Worm (Caenorhabditis elegans) whole organism, L3 larva: ENCODE data around the gene Y105C5A.8.

Experiments
- R02D3.7 ChIP-seq: fragments of 150-350 bp; optimal IDR thresholded peaks from 2 replicates; lab custom pipeline; 2014; ENCODE audit warnings: missing biosample characterization, missing genetic modification characterization
- aly-2 ChIP-seq: fragments of 150-350 bp; optimal IDR thresholded peaks from 2 replicates; lab custom pipeline; 2014; ENCODE audit warnings: missing biosample characterization, missing genetic modification characterization
- ama-1 ChIP-seq: fragments of 150-350 bp; optimal IDR thresholded peaks from 2 replicates; lab custom pipeline; 2018
- ceh-16 ChIP-seq: sonication (generic microtip); optimal IDR thresholded peaks from 2 replicates; lab custom pipeline; 2017; ENCODE audit warnings: missing biosample characterization, missing genetic modification characterization
- ceh-28 ChIP-seq: fragments of 150-350 bp; optimal IDR thresholded peaks from 2 replicates; lab custom pipeline; 2014; ENCODE audit warnings: missing biosample characterization, missing genetic modification reagents, missing genetic modification characterization
- ceh-82 ChIP-seq: fragments of 150-350 bp; optimal IDR thresholded peaks from 2 replicates; lab custom pipeline; 2014; ENCODE audit warnings: missing biosample characterization, missing genetic modification characterization
- egl-27 ChIP-seq: sonication (generic microtip); optimal IDR thresholded peaks from 4 replicates; lab custom pipeline; 2017; ENCODE audit warnings: missing biosample characterization, missing genetic modification reagents, missing genetic modification characterization
- egl-5 ChIP-seq: fragments of 150-350 bp; optimal IDR thresholded peaks from 2 replicates; lab custom pipeline; 2017; ENCODE audit warnings: missing biosample characterization, missing genetic modification reagents, missing genetic modification characterization, inconsistent platforms
- elt-1 ChIP-seq: fragments of 150-350 bp; optimal IDR thresholded peaks from 2 replicates; lab custom pipeline; 2014; ENCODE audit warnings: missing biosample characterization, missing genetic modification characterization
- elt-2 ChIP-seq: sonication (generic microtip); optimal IDR thresholded peaks from 2 replicates; lab custom pipeline; 2016; ENCODE audit warnings: missing genetic modification reagents, mild to moderate bottlenecking, missing genetic modification characterization, missing compliant biosample characterization
- elt-3 ChIP-seq, 3 experiments: fragments of 150-350 bp in 1 of 3; sonication (generic microtip) in 2 of 3; optimal IDR thresholded peaks; 2 replicates in 2 of 3; 4 replicates in 1 of 3; lab custom pipeline; 2014 to 2017; ENCODE audit warnings: missing biosample characterization in 3 of 3, missing genetic modification characterization in 3 of 3
- fkh-10 ChIP-seq: sonication (generic microtip); optimal IDR thresholded peaks from 2 replicates; lab custom pipeline; 2017; ENCODE audit warnings: missing biosample characterization, missing genetic modification reagents, missing genetic modification characterization
- hmg-11 ChIP-seq: sonication (generic microtip); optimal IDR thresholded peaks from 2 replicates; lab custom pipeline; 2016; ENCODE audit warnings: missing genetic modification characterization, missing compliant biosample characterization
- jun-1 ChIP-seq: fragments of 150-350 bp; optimal IDR thresholded peaks from 2 replicates; lab custom pipeline; 2014; ENCODE audit warnings: missing biosample characterization, missing genetic modification reagents, missing genetic modification characterization
- lin-15B ChIP-seq: fragments of 150-350 bp; optimal IDR thresholded peaks from 2 replicates; lab custom pipeline; 2014; ENCODE audit warnings: missing biosample characterization, missing genetic modification characterization
- lin-39 ChIP-seq: fragments of 150-350 bp; optimal IDR thresholded peaks from 2 replicates; lab custom pipeline; 2018; ENCODE audit warnings: missing biosample characterization, missing genetic modification reagents, missing genetic modification characterization
- lsy-12 ChIP-seq: sonication (generic microtip); optimal IDR thresholded peaks from 2 replicates; lab custom pipeline; 2016; ENCODE audit warnings: mild to moderate bottlenecking, missing genetic modification characterization, missing compliant biosample characterization
- mdl-1 ChIP-seq: fragments of 150-350 bp; optimal IDR thresholded peaks from 2 replicates; lab custom pipeline; 2014; ENCODE audit warnings: missing biosample characterization, missing genetic modification characterization
- nfya-1 ChIP-seq: sonication (generic microtip); optimal IDR thresholded peaks from 2 replicates; lab custom pipeline; 2017; ENCODE audit warnings: missing genetic modification characterization, mild to moderate bottlenecking, missing compliant biosample characterization, antibody characterized with exemption, moderate library complexity; ENCODE audit not compliant: insufficient read depth
- nhr-11 ChIP-seq: fragments of 150-350 bp; optimal IDR thresholded peaks from 2 replicates; lab custom pipeline; 2014; ENCODE audit warnings: missing biosample characterization, missing genetic modification characterization
- nhr-23 ChIP-seq: fragments of 150-350 bp; optimal IDR thresholded peaks from 2 replicates; lab custom pipeline; 2014; ENCODE audit warnings: missing biosample characterization, missing genetic modification reagents, missing genetic modification characterization
- nhr-25 ChIP-seq: sonication (generic microtip); optimal IDR thresholded peaks from 2 replicates; lab custom pipeline; 2017; ENCODE audit warnings: missing biosample characterization, missing genetic modification characterization
- nhr-43 ChIP-seq: sonication (generic microtip); optimal IDR thresholded peaks from 2 replicates; lab custom pipeline; 2016; ENCODE audit warnings: mild to moderate bottlenecking, missing genetic modification characterization, missing compliant biosample characterization; ENCODE audit not compliant: poor library complexity, severe bottlenecking
- nhr-76 ChIP-seq: fragments of 150-350 bp; sonication (generic microtip); optimal IDR thresholded peaks from 5 replicates; lab custom pipeline; 2014; ENCODE audit warnings: missing biosample characterization, missing genetic modification characterization
- nhr-77 ChIP-seq: fragments of 150-350 bp; optimal IDR thresholded peaks from 2 replicates; lab custom pipeline; 2014; ENCODE audit warnings: missing biosample characterization, missing genetic modification characterization
- pha-4 ChIP-seq: fragments of 150-350 bp; optimal IDR thresholded peaks from 2 replicates; lab custom pipeline; 2014; ENCODE audit warnings: missing biosample characterization, missing genetic modification reagents, missing genetic modification characterization
- pqm-1 ChIP-seq: fragments of 150-350 bp; optimal IDR thresholded peaks from 2 replicates; lab custom pipeline; 2017; ENCODE audit warnings: missing biosample characterization, missing genetic modification characterization, inconsistent platforms
- skn-1 ChIP-seq: fragments of 150-350 bp; optimal IDR thresholded peaks from 2 replicates; lab custom pipeline; 2014; ENCODE audit warnings: missing biosample characterization, missing genetic modification characterization
- snpc-4 ChIP-seq: fragments of 150-350 bp; optimal IDR thresholded peaks from 2 replicates; lab custom pipeline; 2014; ENCODE audit warnings: missing biosample characterization, missing genetic modification characterization
- tbx-2 ChIP-seq: sonication (generic microtip); optimal IDR thresholded peaks from 2 replicates; lab custom pipeline; 2016; ENCODE audit warnings: mild to moderate bottlenecking, missing genetic modification characterization, missing compliant biosample characterization
- unc-62 ChIP-seq: fragments of 150-350 bp; sonication (generic microtip); optimal IDR thresholded peaks from 4 replicates; lab custom pipeline; 2014; ENCODE audit warnings: missing biosample characterization, missing genetic modification reagents, missing genetic modification characterization
- zag-1 ChIP-seq: fragments of 150-350 bp; optimal IDR thresholded peaks from 2 replicates; lab custom pipeline; 2014; ENCODE audit warnings: missing biosample characterization, missing genetic modification characterization

Gene Y105C5A.8

ce11 chrIV:15616971-15617370 lies at the start of gene Y105C5A.8:
Gene Y105C5A.8, minus strand, starts transcription at chrIV:15617071.
- no peak for TF ChIP-seq unc-62 (GFP tag; lab: Kevin White, UChicago)
- TF ChIP-seq nhr-76 (tag; lab: Kevin White, UChicago), result no peak
- TF ChIP-seq mdl-1 (tag; lab: Kevin White, UChicago), result no peak
- TF ChIP-seq egl-27 (tag; lab: Kevin White, UChicago), result no peak
- TF ChIP-seq egl-5 (tag; lab: Kevin White, UChicago), result no peak
- TF ChIP-seq pha-4 (tag; lab: Kevin White, UChicago), result no peak
- TF ChIP-seq elt-3 (tag; optimal IDR thresholded peaks at IDR 0.05; lab: Kevin White, UChicago), result no peak
- no peak for TF ChIP-seq lsy-12 (tag; lab: Kevin White, UChicago)
- no peak for TF ChIP-seq ceh-16

- TF ChIP-seq nhr-25 (tag; lab: Kevin White, UChicago), result no peak
- no peak for TF ChIP-seq hmg-11
- no peak for TF ChIP-seq nhr-43 (tag; lab: Kevin White, UChicago)
- TF ChIP-seq unc-62 (GFP tag; lab: Kevin White, UChicago), result no peak
- TF ChIP-seq ama-1, result no peak
Observed at ce11 chrIV:15658444-15658843, 41.6 kb upstream of the Y105C5A.8 start.

- no peak for TF ChIP-seq mdl-1 (tag; lab: Kevin White, UChicago)
- TF ChIP-seq lsy-12 (tag; lab: Kevin White, UChicago), result no peak
- no peak for TF ChIP-seq ceh-28
- TF ChIP-seq nhr-76 (tag; lab: Kevin White, UChicago), result no peak
Observed at ce11 chrIV:15648245-15648644, 31.4 kb upstream of the Y105C5A.8 start.

ce11 chrIV:15646418-15647220 lies 29.7 kb upstream of the Y105C5A.8 start, which contains the start of the genes Y105C5A.1268 and Y105C5A.1272:
Gene Y105C5A.1268, minus strand, starts transcription at chrIV:15646468.
Gene Y105C5A.1272, plus strand, starts transcription at chrIV:15646992.
- peak; percentile 89 for TF ChIP-seq ceh-28
- TF ChIP-seq snpc-4 (tag; lab: Kevin White, UChicago), result peak; percentile 77
- TF ChIP-seq tbx-2 (tag; lab: Kevin White, UChicago), result peak; percentile 77
- peak; percentile 55 for TF ChIP-seq pqm-1
- peak; percentile 38 for TF ChIP-seq elt-1 (tag; lab: Kevin White, UChicago)
- TF ChIP-seq R02D3.7 (tag; lab: Kevin White, UChicago), result peak; percentile 69
- TF ChIP-seq nhr-11 (tag; lab: Kevin White, UChicago), result peak; percentile 64
- peak in 1 of 3 experiments; percentile 19 for TF ChIP-seq elt-3 (tag; optimal IDR thresholded peaks at IDR 0.05; lab: Kevin White, UChicago)
- TF ChIP-seq elt-2 (tag; lab: Kevin White, UChicago), result peak; percentile 74
- TF ChIP-seq lsy-12 (tag; lab: Kevin White, UChicago), result peak; percentile 56
- TF ChIP-seq nhr-25 (tag; lab: Kevin White, UChicago), result peak; percentile 80
- TF ChIP-seq egl-5 (tag; lab: Kevin White, UChicago), result peak; percentile 27
- peak; percentile 63 for TF ChIP-seq mdl-1 (tag; lab: Kevin White, UChicago)
- peak; percentile 70 for TF ChIP-seq aly-2 (tag; lab: Kevin White, UChicago)
- TF ChIP-seq nfya-1 (tag; lab: Kevin White, UChicago), result peak; percentile 91
- TF ChIP-seq lin-39 (tag; lab: Kevin White, UChicago), result peak; percentile 69
- TF ChIP-seq jun-1 (tag; lab: Kevin White, UChicago), result peak; percentile 89
- peak; percentile 53 for TF ChIP-seq skn-1 (tag; lab: Kevin White, UChicago)
- peak; percentile 85 for TF ChIP-seq pha-4 (tag; lab: Kevin White, UChicago)
- peak; percentile 56 for TF ChIP-seq lin-15B (tag; lab: Kevin White, UChicago)
- peak; percentile 64 for TF ChIP-seq ceh-82 (tag; lab: Kevin White, UChicago)
- TF ChIP-seq hmg-11, result peak; percentile 92
- TF ChIP-seq nhr-77 (tag; lab: Kevin White, UChicago), result peak; percentile 74
- TF ChIP-seq fkh-10 (GFP tag; lab: Kevin White, UChicago), result peak; percentile 73
- peak; percentile 73 for TF ChIP-seq nhr-43 (tag; lab: Kevin White, UChicago)
- peak; percentile 61 for TF ChIP-seq zag-1 (tag; lab: Kevin White, UChicago)
- TF ChIP-seq nhr-23 (tag; lab: Kevin White, UChicago), result peak; percentile 84
